Worm (Caenorhabditis elegans) whole organism, L3 larva: Measurements from ENCODE around the gene clec-184.

Source experiments
- R02D3.7 ChIP-seq: fragments of 150-350 bp; optimal IDR thresholded peaks from 2 replicates; lab custom pipeline; 2014; ENCODE audit warnings: missing biosample characterization, missing genetic modification characterization
- ZK546.5 ChIP-seq: sonication (generic microtip); optimal IDR thresholded peaks from 2 replicates; lab custom pipeline; 2017; ENCODE audit warnings: missing biosample characterization, missing genetic modification characterization
- aly-2 ChIP-seq: fragments of 150-350 bp; optimal IDR thresholded peaks from 2 replicates; lab custom pipeline; 2014; ENCODE audit warnings: missing biosample characterization, missing genetic modification characterization
- ama-1 ChIP-seq: fragments of 150-350 bp; optimal IDR thresholded peaks from 2 replicates; lab custom pipeline; 2018
- ceh-16 ChIP-seq: sonication (generic microtip); optimal IDR thresholded peaks from 2 replicates; lab custom pipeline; 2017; ENCODE audit warnings: missing biosample characterization, missing genetic modification characterization
- ceh-28 ChIP-seq: fragments of 150-350 bp; optimal IDR thresholded peaks from 2 replicates; lab custom pipeline; 2014; ENCODE audit warnings: missing biosample characterization, missing genetic modification reagents, missing genetic modification characterization
- ceh-9 ChIP-seq: sonication (generic microtip); optimal IDR thresholded peaks from 2 replicates; lab custom pipeline; 2018; ENCODE audit warnings: missing biosample characterization, missing genetic modification characterization
- daf-12 ChIP-seq: fragments of 150-350 bp; optimal IDR thresholded peaks from 2 replicates; lab custom pipeline; 2014; ENCODE audit warnings: missing biosample characterization, missing genetic modification reagents, missing genetic modification characterization
- egl-27 ChIP-seq: sonication (generic microtip); optimal IDR thresholded peaks from 4 replicates; lab custom pipeline; 2017; ENCODE audit warnings: missing biosample characterization, missing genetic modification reagents, missing genetic modification characterization
- elt-1 ChIP-seq: fragments of 150-350 bp; optimal IDR thresholded peaks from 2 replicates; lab custom pipeline; 2014; ENCODE audit warnings: missing biosample characterization, missing genetic modification characterization
- elt-2 ChIP-seq: sonication (generic microtip); optimal IDR thresholded peaks from 2 replicates; lab custom pipeline; 2016; ENCODE audit warnings: missing genetic modification reagents, mild to moderate bottlenecking, missing genetic modification characterization, missing compliant biosample characterization
- elt-3 ChIP-seq, 3 experiments: fragments of 150-350 bp in 1 of 3; sonication (generic microtip) in 2 of 3; optimal IDR thresholded peaks; 2 replicates in 2 of 3; 4 replicates in 1 of 3; lab custom pipeline; 2014 to 2017; ENCODE audit warnings: missing biosample characterization in 3 of 3, missing genetic modification characterization in 3 of 3
- fkh-10 ChIP-seq: sonication (generic microtip); optimal IDR thresholded peaks from 2 replicates; lab custom pipeline; 2017; ENCODE audit warnings: missing biosample characterization, missing genetic modification reagents, missing genetic modification characterization
- fkh-2 ChIP-seq: fragments of 150-350 bp; optimal IDR thresholded peaks from 2 replicates; lab custom pipeline; 2014; ENCODE audit warnings: missing biosample characterization, missing genetic modification reagents, missing genetic modification characterization
- hmg-11 ChIP-seq: sonication (generic microtip); optimal IDR thresholded peaks from 2 replicates; lab custom pipeline; 2016; ENCODE audit warnings: missing genetic modification characterization, missing compliant biosample characterization
- jun-1 ChIP-seq: fragments of 150-350 bp; optimal IDR thresholded peaks from 2 replicates; lab custom pipeline; 2014; ENCODE audit warnings: missing biosample characterization, missing genetic modification reagents, missing genetic modification characterization
- lin-15B ChIP-seq: fragments of 150-350 bp; optimal IDR thresholded peaks from 2 replicates; lab custom pipeline; 2014; ENCODE audit warnings: missing biosample characterization, missing genetic modification characterization
- lin-39 ChIP-seq: fragments of 150-350 bp; optimal IDR thresholded peaks from 2 replicates; lab custom pipeline; 2018; ENCODE audit warnings: missing biosample characterization, missing genetic modification reagents, missing genetic modification characterization
- lsy-12 ChIP-seq: sonication (generic microtip); optimal IDR thresholded peaks from 2 replicates; lab custom pipeline; 2016; ENCODE audit warnings: mild to moderate bottlenecking, missing genetic modification characterization, missing compliant biosample characterization
- mdl-1 ChIP-seq: fragments of 150-350 bp; optimal IDR thresholded peaks from 2 replicates; lab custom pipeline; 2014; ENCODE audit warnings: missing biosample characterization, missing genetic modification characterization
- mml-1 ChIP-seq: fragments of 150-350 bp; sonication (generic microtip); optimal IDR thresholded peaks from 3 replicates; lab custom pipeline; 2014; ENCODE audit warnings: missing biosample characterization, missing genetic modification characterization
- nhr-11 ChIP-seq: fragments of 150-350 bp; optimal IDR thresholded peaks from 2 replicates; lab custom pipeline; 2014; ENCODE audit warnings: missing biosample characterization, missing genetic modification characterization
- nhr-23 ChIP-seq: fragments of 150-350 bp; optimal IDR thresholded peaks from 2 replicates; lab custom pipeline; 2014; ENCODE audit warnings: missing biosample characterization, missing genetic modification reagents, missing genetic modification characterization
- nhr-237 ChIP-seq: fragments of 150-350 bp; optimal IDR thresholded peaks from 2 replicates; lab custom pipeline; 2014; ENCODE audit warnings: missing biosample characterization, missing genetic modification characterization
- nhr-25 ChIP-seq: sonication (generic microtip); optimal IDR thresholded peaks from 2 replicates; lab custom pipeline; 2017; ENCODE audit warnings: missing biosample characterization, missing genetic modification characterization
- nhr-28 ChIP-seq: fragments of 150-350 bp; optimal IDR thresholded peaks from 2 replicates; lab custom pipeline; 2014; ENCODE audit warnings: missing biosample characterization, missing genetic modification characterization
- nhr-43 ChIP-seq: sonication (generic microtip); optimal IDR thresholded peaks from 2 replicates; lab custom pipeline; 2016; ENCODE audit warnings: mild to moderate bottlenecking, missing genetic modification characterization, missing compliant biosample characterization; ENCODE audit not compliant: poor library complexity, severe bottlenecking
- nhr-76 ChIP-seq: fragments of 150-350 bp; sonication (generic microtip); optimal IDR thresholded peaks from 5 replicates; lab custom pipeline; 2014; ENCODE audit warnings: missing biosample characterization, missing genetic modification characterization
- pqm-1 ChIP-seq: fragments of 150-350 bp; optimal IDR thresholded peaks from 2 replicates; lab custom pipeline; 2017; ENCODE audit warnings: missing biosample characterization, missing genetic modification characterization, inconsistent platforms
- sea-2 ChIP-seq: fragments of 150-350 bp; sonication (generic microtip); optimal IDR thresholded peaks from 4 replicates; lab custom pipeline; 2014; ENCODE audit warnings: missing biosample characterization, missing genetic modification reagents, missing genetic modification characterization
- snpc-4 ChIP-seq: fragments of 150-350 bp; optimal IDR thresholded peaks from 2 replicates; lab custom pipeline; 2014; ENCODE audit warnings: missing biosample characterization, missing genetic modification characterization
- unc-39 ChIP-seq: sonication (generic microtip); optimal IDR thresholded peaks from 4 replicates; lab custom pipeline; 2017; ENCODE audit warnings: missing biosample characterization, missing genetic modification characterization
- unc-62 ChIP-seq: fragments of 150-350 bp; sonication (generic microtip); optimal IDR thresholded peaks from 4 replicates; lab custom pipeline; 2014; ENCODE audit warnings: missing biosample characterization, missing genetic modification reagents, missing genetic modification characterization
- zag-1 ChIP-seq: fragments of 150-350 bp; optimal IDR thresholded peaks from 2 replicates; lab custom pipeline; 2014; ENCODE audit warnings: missing biosample characterization, missing genetic modification characterization
- ztf-4 ChIP-seq: fragments of 150-350 bp; optimal IDR thresholded peaks from 2 replicates; lab custom pipeline; 2014; ENCODE audit warnings: missing biosample characterization, missing genetic modification characterization

The clec-184 gene

DNA sequence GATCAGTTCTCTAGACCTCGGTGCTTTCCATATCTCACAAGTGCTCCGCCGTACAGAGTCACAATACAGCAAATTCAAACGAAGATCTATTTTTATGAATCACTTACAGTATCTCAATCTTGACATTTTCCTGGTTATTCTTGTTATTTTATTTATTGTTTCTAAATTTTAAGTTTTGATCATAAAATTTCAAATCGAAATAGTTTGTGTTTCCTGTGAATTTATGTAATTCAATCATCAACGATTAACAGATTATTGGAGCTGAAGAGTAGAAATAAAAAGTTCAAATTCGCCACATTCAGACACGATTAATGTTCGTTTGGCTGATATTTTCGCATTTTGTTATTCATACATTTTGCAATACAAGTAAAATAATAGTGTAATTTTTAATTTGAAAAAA is at the start of gene clec-184:
clec-184 (plus strand) TSS at position 301 of the 400 bp plus-strand sequence.
- TF ChIP-seq nhr-23 (no peak), egl-27 (tag; lab: Kevin White, UChicago) (no peak), hmg-11 (no peak), unc-39 (no peak), fkh-10 (GFP tag; lab: Kevin White, UChicago) (no peak), unc-62 (GFP tag; lab: Kevin White, UChicago) (no peak), elt-1 (tag; lab: Kevin White, UChicago) (no peak), ceh-28 (no peak), nhr-43 (tag; lab: Kevin White, UChicago) (no peak), ama-1 (lab: Kevin White, UChicago) (no peak), lin-39 (tag; lab: Kevin White, UChicago) (no peak), ztf-4 (tag; lab: Kevin White, UChicago) (no peak), zag-1 (tag; lab: Kevin White, UChicago) (no peak), sea-2 (no peak), snpc-4 (no peak), daf-12 (tag; lab: Kevin White, UChicago) (no peak), ZK546.5 (tag; lab: Kevin White, UChicago) (no peak)

DNA sequence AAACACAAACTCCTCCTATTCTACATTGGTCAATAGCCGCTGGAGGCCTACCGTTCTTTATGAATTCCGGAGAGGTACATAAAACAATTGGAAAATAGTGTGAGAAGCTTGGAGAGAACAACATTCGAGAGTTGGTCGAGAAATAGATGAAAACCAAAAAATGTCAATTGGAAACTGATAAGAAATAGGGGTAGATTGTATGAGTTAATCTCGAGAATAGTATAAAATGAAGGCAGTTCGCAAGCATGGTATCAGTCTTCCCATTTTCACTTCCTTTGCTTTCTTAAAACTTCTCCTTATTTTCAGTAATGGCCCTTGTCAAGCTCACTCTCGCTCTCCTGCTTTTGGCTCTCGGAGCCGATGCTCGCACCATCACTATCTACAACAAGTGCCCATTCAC is 49.6 kb upstream of the clec-184 start, which contains the start of gene thn-2:
thn-2 (plus strand) TSS at position 307 of the 400 bp plus-strand sequence.
- TF ChIP-seq fkh-2 (tag; lab: Kevin White, UChicago) (no peak), nhr-76 (no peak), ceh-16 (tag; lab: Kevin White, UChicago) (no peak), nhr-25 (tag; lab: Kevin White, UChicago) (no peak), R02D3.7 (tag; lab: Kevin White, UChicago) (no peak), elt-2 (tag; lab: Kevin White, UChicago) (peak; percentile 26), nhr-11 (tag; lab: Kevin White, UChicago) (no peak)

ce11 chrIV:12385061-12385460 is 47.4 kb upstream of the clec-184 start, which contains the start of gene F28D1.6:
TSS of gene F28D1.6 (minus strand) at chrIV:12385161.
- no peak for TF ChIP-seq nhr-11 (tag; lab: Kevin White, UChicago)
- TF ChIP-seq mml-1 (tag; lab: Kevin White, UChicago), result no peak
- TF ChIP-seq daf-12 (tag; lab: Kevin White, UChicago), result no peak
- TF ChIP-seq nhr-23, result no peak
- no peak for TF ChIP-seq ZK546.5 (tag; lab: Kevin White, UChicago)
- no peak for TF ChIP-seq nhr-76
- no peak for TF ChIP-seq nhr-25 (tag; lab: Kevin White, UChicago)
- no peak for TF ChIP-seq unc-39
- TF ChIP-seq elt-3 (tag; optimal IDR thresholded peaks at IDR 0.05; lab: Kevin White, UChicago), result no peak
- no peak for TF ChIP-seq nhr-28 (tag; lab: Kevin White, UChicago)
- no peak for TF ChIP-seq ceh-28

DNA sequence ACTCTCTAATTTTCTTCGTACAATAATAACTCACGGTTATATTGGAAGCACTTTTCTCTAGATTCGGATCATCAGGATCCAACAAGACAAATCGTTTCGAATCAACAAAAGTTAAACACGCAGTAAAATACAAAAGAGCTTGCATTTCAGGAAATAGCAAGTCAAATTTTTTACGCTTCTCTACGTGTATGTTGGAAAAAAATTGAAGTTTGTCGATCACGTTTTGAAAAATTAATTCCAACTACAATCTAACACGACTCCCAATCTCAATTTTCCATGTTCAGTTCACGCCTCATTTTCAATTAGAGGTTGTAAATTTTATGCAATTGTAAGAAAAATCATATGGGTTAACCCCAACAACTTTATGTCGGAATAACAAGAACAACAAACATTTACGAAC is 42.5 kb upstream of the clec-184 start, which contains the start of gene spe-45:
spe-45 (minus strand) TSS at position 145 of the 400 bp plus-strand sequence.
- TF ChIP-seq jun-1 (tag; lab: Kevin White, UChicago) (no peak), lsy-12 (tag; lab: Kevin White, UChicago) (no peak), hmg-11 (no peak), lin-15B (no peak), nhr-237 (no peak), mdl-1 (tag; lab: Kevin White, UChicago) (no peak), ztf-4 (tag; lab: Kevin White, UChicago) (no peak), elt-2 (tag; lab: Kevin White, UChicago) (no peak), nhr-23 (no peak), pqm-1 (tag; lab: Kevin White, UChicago) (no peak), aly-2 (no peak), ama-1 (lab: Kevin White, UChicago) (no peak), ceh-9 (tag; lab: Kevin White, UChicago) (no peak), nhr-25 (tag; lab: Kevin White, UChicago) (no peak), mml-1 (tag; lab: Kevin White, UChicago) (no peak), egl-27 (tag; lab: Kevin White, UChicago) (no peak)
- TF ChIP-seq, all 47 proteins: peak for 0
